Worm (Caenorhabditis elegans): ENCODE measurements around the gene F08H9.3.

DNA sequence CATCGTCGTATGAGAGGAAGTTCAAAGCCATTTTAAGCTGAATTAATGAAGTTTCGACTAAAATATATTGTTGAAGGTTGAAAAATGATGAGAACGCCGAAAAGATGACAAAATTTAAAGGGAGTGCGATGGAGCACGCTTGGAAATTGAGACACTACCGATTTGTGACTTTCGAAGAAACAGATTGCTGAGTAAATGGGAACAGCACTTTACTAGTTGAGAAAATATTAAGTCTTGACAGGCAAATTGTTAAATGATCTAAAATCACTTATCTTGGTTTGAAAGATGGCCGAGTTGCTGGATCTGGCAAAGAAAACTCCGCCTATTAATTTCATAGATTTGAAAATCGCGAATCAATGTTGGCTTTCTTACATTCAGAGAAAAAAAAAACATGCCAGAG, 39.9 kb downstream of the F08H9.3 start, which contains the start of gene rpoa-12:
- TF ChIP-seq med-1 (GFP tag; optimal IDR thresholded peaks at IDR 0.05; ENCODE audit: insufficient read depth) (no peak), klf-2 (GFP tag; conservative IDR thresholded peaks at IDR 0.05) (no peak), flt-1 (GFP tag; IDR thresholded peaks at IDR 0.05) (no peak), ztf-29 (GFP tag; IDR thresholded peaks at IDR 0.05) (no peak), tab-1 (GFP tag; IDR thresholded peaks at IDR 0.05) (no peak), T22C8.4 (GFP tag; IDR thresholded peaks at IDR 0.05) (no peak), cog-1 (tag; optimal IDR thresholded peaks at IDR 0.05) (no peak), ztf-23 (GFP tag; IDR thresholded peaks at IDR 0.05) (no peak), ref-1 (GFP tag; conservative IDR thresholded peaks at IDR 0.05) (no peak)
